Worm (Caenorhabditis elegans) whole organism, L2 larva: ENCODE measurements around the gene srsx-14.

Source experiments
- C34F6.9 ChIP-seq: fragments of 150-350 bp; optimal IDR thresholded peaks from 2 replicates; lab custom pipeline; 2014; ENCODE audit warnings: missing biosample characterization, missing genetic modification characterization
- F13H6.1 ChIP-seq: sonication (generic microtip); optimal IDR thresholded peaks from 2 replicates; lab custom pipeline; 2016; ENCODE audit warnings: missing genetic modification characterization, missing compliant biosample characterization
- R02D3.7 ChIP-seq: fragments of 150-350 bp; optimal IDR thresholded peaks from 2 replicates; lab custom pipeline; 2014; ENCODE audit warnings: missing biosample characterization, missing genetic modification characterization
- Y55F3AM.14 ChIP-seq: fragments of 200-800 bp; sonication (Bioruptor generic); optimal IDR thresholded peaks from 2 replicates; lab custom pipeline; 2018; ENCODE audit warnings: mild to moderate bottlenecking, missing genetic modification characterization, missing compliant biosample characterization
- alr-1 ChIP-seq: fragments of 150-350 bp; optimal IDR thresholded peaks from 2 replicates; lab custom pipeline; 2014; ENCODE audit warnings: missing biosample characterization, missing genetic modification characterization
- aly-2 ChIP-seq: fragments of 150-350 bp; optimal IDR thresholded peaks from 2 replicates; lab custom pipeline; 2014; ENCODE audit warnings: missing biosample characterization, missing genetic modification characterization
- ama-1 ChIP-seq: fragments of 150-350 bp; optimal IDR thresholded peaks from 2 replicates; lab custom pipeline; 2018; ENCODE audit warnings: inconsistent platforms
- blmp-1 ChIP-seq: sonication (generic microtip); optimal IDR thresholded peaks from 2 replicates; lab custom pipeline; 2017; ENCODE audit warnings: missing genetic modification characterization, mild to moderate bottlenecking, missing compliant biosample characterization, antibody characterized with exemption, moderate library complexity; ENCODE audit not compliant: insufficient read depth
- ceh-82 ChIP-seq: fragments of 150-350 bp; optimal IDR thresholded peaks from 2 replicates; lab custom pipeline; 2014; ENCODE audit warnings: missing biosample characterization, missing genetic modification characterization
- crh-2 ChIP-seq: sonication (generic microtip); optimal IDR thresholded peaks from 2 replicates; lab custom pipeline; 2017; ENCODE audit warnings: missing biosample characterization, missing genetic modification characterization
- dmd-4 ChIP-seq: sonication (generic microtip); optimal IDR thresholded peaks from 2 replicates; lab custom pipeline; 2017; ENCODE audit warnings: missing biosample characterization, missing genetic modification characterization
- egl-27 ChIP-seq: sonication (generic microtip); optimal IDR thresholded peaks from 3 replicates; lab custom pipeline; 2017; ENCODE audit warnings: missing biosample characterization, missing genetic modification reagents, missing genetic modification characterization
- elt-1 ChIP-seq: fragments of 150-350 bp; optimal IDR thresholded peaks from 2 replicates; lab custom pipeline; 2014; ENCODE audit warnings: missing biosample characterization, missing genetic modification characterization
- elt-3 ChIP-seq: sonication (generic microtip); optimal IDR thresholded peaks from 2 replicates; lab custom pipeline; 2017; ENCODE audit warnings: missing biosample characterization, missing genetic modification characterization
- fos-1 ChIP-seq: fragments of 150-350 bp; optimal IDR thresholded peaks from 2 replicates; lab custom pipeline; 2014; ENCODE audit warnings: missing biosample characterization, missing genetic modification characterization
- gmeb-1 ChIP-seq: fragments of 150-350 bp; optimal IDR thresholded peaks from 2 replicates; lab custom pipeline; 2014; ENCODE audit warnings: missing biosample characterization, missing genetic modification characterization
- lin-11 ChIP-seq: fragments of 150-350 bp; sonication (generic microtip); optimal IDR thresholded peaks from 2 replicates; lab custom pipeline; 2014; ENCODE audit warnings: missing biosample characterization, missing genetic modification characterization, inconsistent platforms, mixed read lengths
- lin-13 ChIP-seq: fragments of 150-350 bp; optimal IDR thresholded peaks from 2 replicates; lab custom pipeline; 2014; ENCODE audit warnings: missing biosample characterization, missing genetic modification reagents, missing genetic modification characterization
- lin-39 ChIP-seq: fragments of 150-350 bp; optimal IDR thresholded peaks from 2 replicates; lab custom pipeline; 2014; ENCODE audit warnings: missing biosample characterization, missing genetic modification reagents, missing genetic modification characterization
- lsy-2 ChIP-seq, 2 experiments: fragments of 150-350 bp in 1 of 2; sonication (generic microtip) in 1 of 2; optimal IDR thresholded peaks; 2 replicates each; lab custom pipeline; 2014 to 2017; ENCODE audit warnings: missing biosample characterization in 2 of 2, missing genetic modification characterization in 2 of 2
- mab-5 ChIP-seq: fragments of 150-350 bp; optimal IDR thresholded peaks from 2 replicates; lab custom pipeline; 2014; ENCODE audit warnings: missing biosample characterization, missing genetic modification characterization
- mbf-1 ChIP-seq: sonication (generic microtip); optimal IDR thresholded peaks from 2 replicates; lab custom pipeline; 2017; ENCODE audit warnings: missing biosample characterization, missing genetic modification characterization
- mdl-1 ChIP-seq, 2 experiments: fragments of 150-350 bp in 1 of 2; sonication (generic microtip) in 1 of 2; optimal IDR thresholded peaks; 2 replicates each; lab custom pipeline; 2017; ENCODE audit warnings: missing biosample characterization in 2 of 2, missing genetic modification characterization in 2 of 2
- nhr-10 ChIP-seq: sonication (generic microtip); optimal IDR thresholded peaks from 2 replicates; lab custom pipeline; 2017; ENCODE audit warnings: missing biosample characterization, missing genetic modification characterization
- nhr-11 ChIP-seq: fragments of 150-350 bp; optimal IDR thresholded peaks from 2 replicates; lab custom pipeline; 2014; ENCODE audit warnings: missing biosample characterization, missing genetic modification characterization
- nhr-12 ChIP-seq: fragments of 150-350 bp; optimal IDR thresholded peaks from 2 replicates; lab custom pipeline; 2014; ENCODE audit warnings: missing biosample characterization, missing genetic modification characterization
- nhr-129 ChIP-seq: fragments of 150-350 bp; optimal IDR thresholded peaks from 2 replicates; lab custom pipeline; 2014; ENCODE audit warnings: missing biosample characterization, missing genetic modification characterization
- nhr-21 ChIP-seq: fragments of 150-350 bp; optimal IDR thresholded peaks from 2 replicates; lab custom pipeline; 2014; ENCODE audit warnings: missing biosample characterization, missing genetic modification characterization
- nhr-23 ChIP-seq: fragments of 150-350 bp; optimal IDR thresholded peaks from 2 replicates; lab custom pipeline; 2014; ENCODE audit warnings: missing biosample characterization, missing genetic modification reagents, missing genetic modification characterization
- nhr-237 ChIP-seq: fragments of 150-350 bp; optimal IDR thresholded peaks from 2 replicates; lab custom pipeline; 2014; ENCODE audit warnings: missing biosample characterization, missing genetic modification characterization
- nhr-25 ChIP-seq: fragments of 150-350 bp; sonication (generic microtip); optimal IDR thresholded peaks from 3 replicates; lab custom pipeline; 2014; ENCODE audit warnings: missing biosample characterization, missing genetic modification characterization
- nhr-6 ChIP-seq: fragments of 150-350 bp; optimal IDR thresholded peaks from 2 replicates; lab custom pipeline; 2014; ENCODE audit warnings: missing biosample characterization, missing genetic modification characterization
- nhr-77 ChIP-seq: fragments of 150-350 bp; optimal IDR thresholded peaks from 2 replicates; lab custom pipeline; 2014; ENCODE audit warnings: missing biosample characterization, missing genetic modification characterization
- peb-1 ChIP-seq: fragments of 150-350 bp; optimal IDR thresholded peaks from 2 replicates; lab custom pipeline; 2014; ENCODE audit warnings: missing biosample characterization, missing genetic modification characterization
- sem-4 ChIP-seq: fragments of 150-350 bp; optimal IDR thresholded peaks from 2 replicates; lab custom pipeline; 2014; ENCODE audit warnings: missing biosample characterization, missing genetic modification reagents, missing genetic modification characterization
- skn-1 ChIP-seq: sonication (generic microtip); optimal IDR thresholded peaks from 2 replicates; lab custom pipeline; 2017; ENCODE audit warnings: missing biosample characterization, missing genetic modification characterization
- sma-3 ChIP-seq: sonication (generic microtip); optimal IDR thresholded peaks from 2 replicates; lab custom pipeline; 2016; ENCODE audit warnings: missing genetic modification reagents, missing genetic modification characterization, missing compliant biosample characterization
- sma-9 ChIP-seq, 2 experiments: fragments of 150-350 bp in 1 of 2; sonication (generic microtip) in 1 of 2; optimal IDR thresholded peaks; 2 replicates each; lab custom pipeline; 2014 to 2016; ENCODE audit warnings: missing genetic modification characterization in 2 of 2, mild to moderate bottlenecking in 1 of 2, missing biosample characterization in 1 of 2, missing compliant biosample characterization in 1 of 2, missing genetic modification reagents in 1 of 2, moderate library complexity in 1 of 2
- snpc-4 ChIP-seq: fragments of 150-350 bp; optimal IDR thresholded peaks from 2 replicates; lab custom pipeline; 2014; ENCODE audit warnings: missing biosample characterization, missing genetic modification characterization
- unc-39 ChIP-seq: fragments of 150-350 bp; optimal IDR thresholded peaks from 2 replicates; lab custom pipeline; 2014; ENCODE audit warnings: missing biosample characterization, missing genetic modification characterization
- unc-55 ChIP-seq: fragments of 150-350 bp; sonication (generic microtip); optimal IDR thresholded peaks from 3 replicates; lab custom pipeline; 2014; ENCODE audit warnings: missing biosample characterization, missing genetic modification reagents, missing genetic modification characterization
- unc-62 ChIP-seq: fragments of 150-350 bp; optimal IDR thresholded peaks from 2 replicates; lab custom pipeline; 2014; ENCODE audit warnings: missing biosample characterization, missing genetic modification reagents, missing genetic modification characterization
- zag-1 ChIP-seq: fragments of 150-350 bp; optimal IDR thresholded peaks from 2 replicates; lab custom pipeline; 2014; ENCODE audit warnings: missing biosample characterization, missing genetic modification characterization
- ztf-1 ChIP-seq: fragments of 200-800 bp; sonication (Bioruptor generic); conservative IDR thresholded peaks from 2 replicates; pipeline ENCODE4 v1.3.6; 2022; ENCODE audit warnings: missing genetic modification characterization, missing compliant biosample characterization
- ztf-11 ChIP-seq: sonication (generic microtip); optimal IDR thresholded peaks from 2 replicates; lab custom pipeline; 2017; ENCODE audit warnings: missing biosample characterization, missing genetic modification characterization
- ztf-4 ChIP-seq: fragments of 150-350 bp; optimal IDR thresholded peaks from 2 replicates; lab custom pipeline; 2014; ENCODE audit warnings: missing biosample characterization, missing genetic modification characterization

The srsx-14 gene

ce11 chrIV:5657126-5657666 lies 30.2 kb upstream of the srsx-14 start (continued):
- TF ChIP-seq mdl-1 (tag; optimal IDR thresholded peaks at IDR 0.05; lab: Kevin White, UChicago): peak; percentile 58 to 71
- TF ChIP-seq blmp-1 (tag; lab: Kevin White, UChicago): peak; percentile 59
- no peak for TF ChIP-seq R02D3.7 (tag; lab: Kevin White, UChicago)
- peak; percentile 54 for TF ChIP-seq crh-2
- TF ChIP-seq unc-55 (GFP tag; lab: Kevin White, UChicago): peak; percentile 46
- peak; percentile 66 for TF ChIP-seq lin-13 (GFP tag; lab: Kevin White, UChicago)
- TF ChIP-seq nhr-11 (tag; lab: Kevin White, UChicago): no peak
- peak; percentile 90 for TF ChIP-seq nhr-129
- TF ChIP-seq skn-1 (tag; lab: Kevin White, UChicago): peak; percentile 100

DNA sequence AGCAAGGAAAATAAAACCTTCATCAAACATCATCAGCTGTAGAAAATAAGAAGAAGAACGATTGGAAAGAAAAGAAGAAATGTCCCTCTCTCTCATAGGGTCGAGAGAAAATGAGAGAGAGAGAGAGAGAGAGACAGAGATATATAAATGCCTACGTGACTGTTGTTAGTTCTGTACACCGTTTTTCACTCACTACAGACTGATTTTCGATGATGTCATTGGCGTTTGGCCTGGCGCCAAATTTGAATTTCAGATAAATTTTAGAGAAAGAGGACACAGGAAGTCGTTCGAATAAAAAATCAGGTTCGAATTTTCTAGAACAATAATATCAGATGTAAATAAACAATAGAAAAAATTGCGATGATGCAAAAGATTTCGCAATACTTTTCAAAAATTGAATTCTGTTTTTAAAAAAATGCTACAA lies 29.0 kb upstream of the srsx-14 start:
- TF ChIP-seq aly-2 (no peak), lin-11 (tag; lab: Kevin White, UChicago) (no peak), mdl-1 (tag; optimal IDR thresholded peaks at IDR 0.05; lab: Kevin White, UChicago) (no peak), snpc-4 (tag; lab: Kevin White, UChicago) (no peak), unc-62 (GFP tag; lab: Kevin White, UChicago) (no peak), blmp-1 (tag; lab: Kevin White, UChicago) (peak; percentile 53), nhr-6 (tag; lab: Kevin White, UChicago) (peak; percentile 77), ztf-11 (no peak), elt-3 (tag; lab: Kevin White, UChicago) (no peak), egl-27 (peak; percentile 45), F13H6.1 (tag; lab: Kevin White, UChicago) (peak; percentile 56), unc-55 (GFP tag; lab: Kevin White, UChicago) (no peak), peb-1 (tag; lab: Kevin White, UChicago) (no peak), unc-39 (no peak), elt-1 (tag; lab: Kevin White, UChicago) (no peak), sma-3 (peak; percentile 69), ztf-4 (tag; lab: Kevin White, UChicago) (peak; percentile 85), sma-9 (GFP tag; optimal IDR thresholded peaks at IDR 0.05; lab: Kevin White, UChicago) (peak; percentile 91), sma-9 (tag; optimal IDR thresholded peaks at IDR 0.05; lab: Kevin White, UChicago) (no peak), nhr-23 (tag; lab: Kevin White, UChicago) (no peak), crh-2 (peak; percentile 77), alr-1 (tag; lab: Kevin White, UChicago) (no peak), nhr-237 (tag; lab: Kevin White, UChicago) (no peak), nhr-77 (tag; lab: Kevin White, UChicago) (no peak), lsy-2 (tag; optimal IDR thresholded peaks at IDR 0.05; lab: Kevin White, UChicago) (peak in 1 of 2 experiments; percentile 73), nhr-129 (peak; percentile 82), zag-1 (no peak), dmd-4 (no peak), sem-4 (peak; percentile 41), gmeb-1 (peak; percentile 80), nhr-11 (tag; lab: Kevin White, UChicago) (no peak), ceh-82 (tag; lab: Kevin White, UChicago) (no peak), skn-1 (tag; lab: Kevin White, UChicago) (peak; percentile 92), fos-1 (tag; lab: Kevin White, UChicago) (peak; percentile 61), mab-5 (tag; lab: Kevin White, UChicago) (no peak), nhr-21 (peak; percentile 72), C34F6.9 (tag; lab: Kevin White, UChicago) (peak; percentile 73), nhr-25 (peak; percentile 91), nhr-10 (tag; lab: Kevin White, UChicago) (no peak), R02D3.7 (tag; lab: Kevin White, UChicago) (no peak), mbf-1 (tag; lab: Kevin White, UChicago) (no peak), nhr-12 (tag; lab: Kevin White, UChicago) (no peak), lin-39 (tag; lab: Kevin White, UChicago) (no peak), ztf-1 (no peak), lin-13 (GFP tag; lab: Kevin White, UChicago) (peak; percentile 62), ama-1 (lab: Kevin White, UChicago) (no peak), Y55F3AM.14 (no peak)
